Worm (Caenorhabditis elegans) whole organism, young adult: ENCODE results near the gene lin-3.
A peak's percentile ranks its signal among the peaks of the same experiment; 100 is the strongest.

Source experiments
- B0019.2 ChIP-seq: fragments of 200-800 bp; sonication (Bioruptor generic); conservative IDR thresholded peaks from 2 replicates; pipeline ENCODE4 v1.3.6; 2022; ENCODE audit warnings: missing genetic modification reagents, missing genetic modification characterization, missing compliant biosample characterization
- B0261.1 ChIP-seq: sonication (generic microtip); optimal IDR thresholded peaks from 2 replicates; lab custom pipeline; 2016; ENCODE audit warnings: mild to moderate bottlenecking, missing genetic modification characterization, moderate library complexity, missing compliant biosample characterization
- C06A6.2 ChIP-seq: fragments of 200-800 bp; sonication (Bioruptor generic); conservative IDR thresholded peaks from 2 replicates; pipeline ENCODE4 v1.3.6; 2022; ENCODE audit warnings: missing genetic modification characterization, missing compliant biosample characterization
- C17E4.6 ChIP-seq: fragments of 200-800 bp; sonication (Bioruptor generic); IDR thresholded peaks from 2 replicates; pipeline ENCODE4 v1.3.6; 2022; ENCODE audit warnings: missing genetic modification reagents, missing genetic modification characterization, missing compliant biosample characterization
- F22D6.2 ChIP-seq: sonication (generic microtip); optimal IDR thresholded peaks from 2 replicates; lab custom pipeline; 2016; ENCODE audit warnings: mild to moderate bottlenecking, missing genetic modification characterization, missing compliant biosample characterization
- F33H1.4 ChIP-seq: fragments of 200-800 bp; sonication (Bioruptor generic); IDR thresholded peaks from 2 replicates; pipeline ENCODE4 v1.3.6; 2022; ENCODE audit warnings: missing genetic modification reagents, missing genetic modification characterization, missing compliant biosample characterization
- F52B5.7 ChIP-seq: sonication (generic microtip); optimal IDR thresholded peaks from 2 replicates; lab custom pipeline; 2016; ENCODE audit warnings: mild to moderate bottlenecking, missing genetic modification characterization, missing compliant biosample characterization
- F57C9.4 ChIP-seq: sonication (generic microtip); optimal IDR thresholded peaks from 2 replicates; lab custom pipeline; 2017; ENCODE audit warnings: mild to moderate bottlenecking, missing genetic modification characterization, missing compliant biosample characterization
- K11D2.4 ChIP-seq: fragments of 200-800 bp; sonication (Bioruptor generic); IDR thresholded peaks from 2 replicates; pipeline ENCODE4 v1.3.6; 2022; ENCODE audit warnings: missing genetic modification reagents, missing genetic modification characterization, missing compliant biosample characterization
- T07F8.4 ChIP-seq: sonication (generic microtip); optimal IDR thresholded peaks from 2 replicates; lab custom pipeline; 2016; ENCODE audit warnings: mild to moderate bottlenecking, missing genetic modification characterization, moderate library complexity, missing compliant biosample characterization
- T26A5.8 ChIP-seq: sonication (generic microtip); optimal IDR thresholded peaks from 2 replicates; lab custom pipeline; 2016; ENCODE audit warnings: missing genetic modification characterization, missing compliant biosample characterization
- Y53G8AR.9 ChIP-seq: fragments of 200-800 bp; sonication (Bioruptor generic); conservative IDR thresholded peaks from 2 replicates; pipeline ENCODE4 v1.3.6; 2022; ENCODE audit warnings: missing genetic modification reagents, missing genetic modification characterization, missing compliant biosample characterization
- Y56A3A.18 ChIP-seq: fragments of 200-800 bp; sonication (Bioruptor generic); IDR thresholded peaks from 2 replicates; pipeline ENCODE4 v1.3.6; 2022; ENCODE audit warnings: missing genetic modification reagents, missing genetic modification characterization, missing compliant biosample characterization
- Y67H2A.10 ChIP-seq: fragments of 200-800 bp; sonication (Bioruptor generic); conservative IDR thresholded peaks from 2 replicates; pipeline ENCODE4 v1.3.6; 2022; ENCODE audit warnings: missing genetic modification reagents, missing genetic modification characterization, missing compliant biosample characterization
- Y95B8A.8 ChIP-seq: fragments of 200-800 bp; sonication (Bioruptor generic); IDR thresholded peaks from 2 replicates; pipeline ENCODE4 v1.3.6; 2022; ENCODE audit warnings: missing genetic modification reagents, missing genetic modification characterization, missing compliant biosample characterization
- akir-1 ChIP-seq: fragments of 200-800 bp; sonication (Bioruptor generic); optimal IDR thresholded peaks from 2 replicates; lab custom pipeline; 2018; ENCODE audit warnings: mild to moderate bottlenecking, missing genetic modification characterization, moderate library complexity, missing compliant biosample characterization
- aptf-2 ChIP-seq: fragments of 200-800 bp; sonication (Bioruptor generic); conservative IDR thresholded peaks from 2 replicates; pipeline ENCODE4 v1.3.6; 2022; ENCODE audit warnings: missing genetic modification reagents, missing genetic modification characterization, missing compliant biosample characterization
- aptf-3 ChIP-seq: fragments of 200-800 bp; sonication (Bioruptor generic); IDR thresholded peaks from 2 replicates; pipeline ENCODE4 v1.3.6; 2022; ENCODE audit warnings: missing genetic modification characterization, missing compliant biosample characterization
- attf-6 ChIP-seq: fragments of 200-800 bp; sonication (Bioruptor generic); IDR thresholded peaks from 2 replicates; pipeline ENCODE4 v1.3.6; 2022; ENCODE audit warnings: missing genetic modification reagents, missing genetic modification characterization, missing compliant biosample characterization
- bed-1 ChIP-seq: fragments of 200-800 bp; sonication (Bioruptor generic); IDR thresholded peaks from 2 replicates; pipeline ENCODE4 v1.3.6; 2022; ENCODE audit warnings: missing genetic modification reagents, missing genetic modification characterization, missing compliant biosample characterization
- bed-2 ChIP-seq: fragments of 200-800 bp; sonication (Bioruptor generic); IDR thresholded peaks from 2 replicates; pipeline ENCODE4 v1.3.6; 2022; ENCODE audit warnings: missing genetic modification reagents, missing genetic modification characterization, missing compliant biosample characterization
- ceh-100 ChIP-seq: fragments of 200-800 bp; sonication (Bioruptor generic); IDR thresholded peaks from 2 replicates; pipeline ENCODE4 v1.3.6; 2022; ENCODE audit warnings: missing genetic modification reagents, missing genetic modification characterization, missing compliant biosample characterization
- dpff-1 ChIP-seq: sonication (generic microtip); optimal IDR thresholded peaks from 2 replicates; lab custom pipeline; 2017; ENCODE audit warnings: mild to moderate bottlenecking, missing genetic modification characterization, missing compliant biosample characterization
- efl-1 ChIP-seq: fragments of 150-350 bp; optimal IDR thresholded peaks from 2 replicates; lab custom pipeline; 2014; ENCODE audit warnings: missing biosample characterization, missing genetic modification reagents, missing genetic modification characterization
- egrh-3 ChIP-seq: fragments of 200-800 bp; sonication (Bioruptor generic); IDR thresholded peaks from 2 replicates; pipeline ENCODE4 v1.3.6; 2022; ENCODE audit warnings: missing genetic modification reagents, missing genetic modification characterization, missing compliant biosample characterization
- gei-17 ChIP-seq: fragments of 200-800 bp; sonication (Bioruptor generic); optimal IDR thresholded peaks from 2 replicates; lab custom pipeline; 2018; ENCODE audit warnings: mild to moderate bottlenecking, missing genetic modification characterization, missing compliant biosample characterization
- him-1 ChIP-seq: sonication (generic microtip); optimal IDR thresholded peaks from 2 replicates; lab custom pipeline; 2016; ENCODE audit warnings: missing genotype, missing genetic modification reagents, missing genetic modification characterization, missing compliant biosample characterization
- hmg-1.2 ChIP-seq: fragments of 200-800 bp; sonication (Bioruptor generic); IDR thresholded peaks from 2 replicates; pipeline ENCODE4 v1.3.6; 2022; ENCODE audit warnings: missing genetic modification reagents, missing genetic modification characterization, missing compliant biosample characterization
- hsf-1 ChIP-seq: fragments of 200-800 bp; sonication (Bioruptor generic); IDR thresholded peaks from 2 replicates; pipeline ENCODE4 v1.3.6; 2022; ENCODE audit warnings: missing genetic modification reagents, missing genetic modification characterization, missing compliant biosample characterization
- let-526 ChIP-seq: fragments of 200-800 bp; sonication (Bioruptor generic); IDR thresholded peaks from 2 replicates; pipeline ENCODE4 v1.3.6; 2022; ENCODE audit warnings: missing genetic modification reagents, missing genetic modification characterization, missing compliant biosample characterization
- lir-1 ChIP-seq: fragments of 200-800 bp; sonication (Bioruptor generic); conservative IDR thresholded peaks from 2 replicates; pipeline ENCODE4 v1.3.6; 2022; ENCODE audit warnings: missing genetic modification reagents, missing genetic modification characterization, missing compliant biosample characterization
- madf-6 ChIP-seq: fragments of 200-800 bp; sonication (Bioruptor generic); IDR thresholded peaks from 2 replicates; pipeline ENCODE4 v1.3.6; 2022; ENCODE audit warnings: missing genetic modification reagents, missing genetic modification characterization, missing compliant biosample characterization
- mcd-1 ChIP-seq: fragments of 200-800 bp; sonication (Bioruptor generic); IDR thresholded peaks from 2 replicates; pipeline ENCODE4 v1.3.6; 2022; ENCODE audit warnings: missing genetic modification reagents, missing genetic modification characterization, missing compliant biosample characterization
- mes-4 ChIP-seq: sonication (generic microtip); optimal IDR thresholded peaks from 2 replicates; lab custom pipeline; 2016; ENCODE audit warnings: missing genotype, missing genetic modification characterization, missing compliant biosample characterization
- nfya-1 ChIP-seq: sonication (generic microtip); optimal IDR thresholded peaks from 2 replicates; lab custom pipeline; 2017; ENCODE audit warnings: antibody characterized with exemption, missing compliant biosample characterization, missing genetic modification characterization, borderline replicate concordance; ENCODE audit not compliant: insufficient read depth
- nhr-90 ChIP-seq: sonication (generic microtip); optimal IDR thresholded peaks from 2 replicates; lab custom pipeline; 2016; ENCODE audit warnings: missing genotype, mild to moderate bottlenecking, missing genetic modification characterization, missing compliant biosample characterization
- rec-8 ChIP-seq, 2 experiments: sonication (generic microtip); optimal IDR thresholded peaks; 2 replicates each; lab custom pipeline; 2016; ENCODE audit warnings: mild to moderate bottlenecking in 2 of 2, missing genetic modification characterization in 2 of 2, missing genetic modification reagents in 2 of 2, missing genotype in 2 of 2, missing biosample characterization in 1 of 2, missing compliant biosample characterization in 1 of 2, moderate library complexity in 1 of 2
- sea-2 ChIP-seq: fragments of 200-800 bp; sonication (Bioruptor generic); IDR thresholded peaks from 2 replicates; pipeline ENCODE4 v1.3.6; 2022; ENCODE audit warnings: missing genetic modification characterization, missing compliant biosample characterization
- snpc-1.1 ChIP-seq: sonication (generic microtip); optimal IDR thresholded peaks from 2 replicates; lab custom pipeline; 2017; ENCODE audit warnings: missing genetic modification characterization, mild to moderate bottlenecking, missing compliant biosample characterization, antibody characterized with exemption, moderate library complexity, missing genotype, missing genetic modification reagents; ENCODE audit not compliant: insufficient read depth
- somi-1 ChIP-seq: fragments of 200-800 bp; sonication (Bioruptor generic); optimal IDR thresholded peaks from 2 replicates; lab custom pipeline; 2018; ENCODE audit warnings: mild to moderate bottlenecking, missing genetic modification characterization, missing compliant biosample characterization
- tbx-9 ChIP-seq: sonication (generic microtip); optimal IDR thresholded peaks from 2 replicates; lab custom pipeline; 2016; ENCODE audit warnings: borderline replicate concordance, missing genetic modification characterization, inconsistent platforms, missing compliant biosample characterization
- unc-130 ChIP-seq: sonication (generic microtip); optimal IDR thresholded peaks from 2 replicates; lab custom pipeline; 2016; ENCODE audit warnings: missing genetic modification reagents, missing genetic modification characterization, missing compliant biosample characterization
- unc-62 ChIP-seq: fragments of 150-350 bp; optimal IDR thresholded peaks from 2 replicates; lab custom pipeline; 2014; ENCODE audit warnings: missing biosample characterization, missing genetic modification reagents, missing genetic modification characterization
- xnd-1 ChIP-seq: sonication (generic microtip); optimal IDR thresholded peaks from 2 replicates; lab custom pipeline; 2016; ENCODE audit warnings: missing genotype, missing genetic modification reagents, missing genetic modification characterization, missing compliant biosample characterization
- zfh-2 ChIP-seq: fragments of 200-800 bp; sonication (Bioruptor generic); conservative IDR thresholded peaks from 2 replicates; pipeline ENCODE4 v1.3.6; 2022; ENCODE audit warnings: missing genetic modification reagents, missing genetic modification characterization, missing compliant biosample characterization
- zim-3 ChIP-seq: sonication (generic microtip); optimal IDR thresholded peaks from 2 replicates; lab custom pipeline; 2017; ENCODE audit warnings: mild to moderate bottlenecking, missing genetic modification characterization, moderate library complexity, missing compliant biosample characterization
- ztf-26 ChIP-seq: sonication (generic microtip); optimal IDR thresholded peaks from 2 replicates; lab custom pipeline; 2017; ENCODE audit warnings: missing genetic modification characterization, missing compliant biosample characterization
- ztf-6 ChIP-seq: fragments of 200-800 bp; sonication (Bioruptor generic); IDR thresholded peaks from 2 replicates; pipeline ENCODE4 v1.3.6; 2022; ENCODE audit warnings: missing genetic modification reagents, missing genetic modification characterization, missing compliant biosample characterization

Gene lin-3

ce11 chrIV:11082789-11083235 lies 28.7 kb downstream of the lin-3 start (continued):
- 0 out of 2 replicates have a peak, but pooled peaks have one; percentile 60 for TF ChIP-seq let-526
- TF ChIP-seq unc-62 (GFP tag; lab: Kevin White, UChicago), result peak; percentile 53
- no peak for TF ChIP-seq tbx-9
- TF ChIP-seq lir-1 (GFP tag; lab: Robert Waterston, UW), result peak; percentile 97
- TF ChIP-seq ztf-26 (tag; lab: Kevin White, UChicago), result peak; percentile 81
- peak; percentile 44 for TF ChIP-seq zim-3 (tag; lab: Kevin White, UChicago)
- TF ChIP-seq mcd-1, result peak; percentile 82
- TF ChIP-seq sea-2 (GFP tag; lab: Robert Waterston, UW), result no peak
- TF ChIP-seq B0019.2, result no peak
- TF ChIP-seq bed-1, result no peak
- peak; percentile 12; the same call in 1 of the 2 replicates for TF ChIP-seq madf-6
- TF ChIP-seq K11D2.4, result peak; percentile 86; the same call in 1 of the 2 replicates
- TF ChIP-seq mes-4 (tag; lab: Kevin White, UChicago), result no peak
- TF ChIP-seq aptf-3 (GFP tag; lab: Robert Waterston, UW), result no peak
- TF ChIP-seq C06A6.2 (GFP tag; lab: Robert Waterston, UW), result peak; percentile 89
- TF ChIP-seq efl-1 (GFP tag; lab: Kevin White, UChicago), result no peak
- peak; percentile 74 for TF ChIP-seq nhr-90 (tag; lab: Kevin White, UChicago)
- no peak for TF ChIP-seq dpff-1 (tag; lab: Kevin White, UChicago)
- TF ChIP-seq F33H1.4 (GFP tag; lab: Robert Waterston, UW), result peak; percentile 62
- TF ChIP-seq attf-6 (GFP tag; lab: Robert Waterston, UW), result peak; percentile 13; the same call in 1 of the 2 replicates
- TF ChIP-seq rec-8 (tag; optimal IDR thresholded peaks at IDR 0.05; lab: Kevin White, UChicago), result peak in 1 of 2 experiments; percentile 7
- TF ChIP-seq hsf-1 (GFP tag; lab: Robert Waterston, UW), result 0 out of 2 replicates have a peak, but pooled peaks have one; percentile 6
- TF ChIP-seq T07F8.4 (tag; lab: Kevin White, UChicago), result peak; percentile 59
- peak; percentile 15; the same call in 1 of the 2 replicates for TF ChIP-seq ceh-100 (GFP tag; lab: Robert Waterston, UW)
- no peak for TF ChIP-seq nfya-1
- no peak for TF ChIP-seq unc-130
- TF ChIP-seq C17E4.6 (GFP tag; lab: Robert Waterston, UW), result 0 out of 2 replicates have a peak, but pooled peaks have one; percentile 41
- no peak for TF ChIP-seq egrh-3 (GFP tag; lab: Robert Waterston, UW)
- peak; percentile 64 for TF ChIP-seq F22D6.2 (tag; lab: Kevin White, UChicago)
- no peak for TF ChIP-seq T26A5.8 (tag; lab: Kevin White, UChicago)
- TF ChIP-seq hmg-1.2 (GFP tag; lab: Robert Waterston, UW), result peak; percentile 94
- peak; percentile 51 for TF ChIP-seq akir-1 (GFP tag; lab: Kevin White, UChicago)
- TF ChIP-seq gei-17 (GFP tag; lab: Kevin White, UChicago), result peak; percentile 2
- TF ChIP-seq bed-2 (GFP tag; lab: Robert Waterston, UW), result peak; percentile 30; the same call in 1 of the 2 replicates
- peak; percentile 11 for TF ChIP-seq F52B5.7
- TF ChIP-seq ztf-6 (GFP tag; lab: Robert Waterston, UW), result no peak; the same call in 1 of the 2 replicates
- no peak for TF ChIP-seq xnd-1 (tag; lab: Kevin White, UChicago)
- TF ChIP-seq Y56A3A.18 (GFP tag; lab: Robert Waterston, UW), result no peak
- TF ChIP-seq zfh-2 (GFP tag; lab: Robert Waterston, UW), result peak; percentile 95
- TF ChIP-seq Y67H2A.10 (GFP tag; lab: Robert Waterston, UW), result peak; percentile 54; the same call in 1 of the 2 replicates
- no peak for TF ChIP-seq him-1 (tag; lab: Kevin White, UChicago)
- TF ChIP-seq B0261.1 (tag; lab: Kevin White, UChicago), result peak; percentile 8
- peak; percentile 74 for TF ChIP-seq somi-1
- TF ChIP-seq Y53G8AR.9, result no peak
- TF ChIP-seq aptf-2 (GFP tag; lab: Robert Waterston, UW), result no peak
- TF ChIP-seq Y95B8A.8 (GFP tag; lab: Robert Waterston, UW), result peak; percentile 54; the same call in 1 of the 2 replicates
- no peak for TF ChIP-seq F57C9.4
- TF ChIP-seq snpc-1.1 (tag; lab: Kevin White, UChicago), result no peak
